Worm (Caenorhabditis elegans): ENCODE results near the gene F53E10.6.
"Not testable (repeated sequence)": the region's sequence is repeated elsewhere in the genome, so short reads cannot be mapped to it uniquely, and the experiment has no call there.

F53E10.6 gene

ce11 chrV:2638545-2638944, 35.7 kb upstream of the F53E10.6 start, which contains the start of gene W02H5.19 (continued):
- TF ChIP-seq madf-5 (GFP tag; IDR thresholded peaks at IDR 0.05): no peak
- TF ChIP-seq lin-13 (GFP tag; optimal IDR thresholded peaks at IDR 0.05): no peak

ce11 chrV:2634783-2635569, 32.1 kb upstream of the F53E10.6 start:
- 0 out of 2 replicates have a peak, but pooled peaks have one; percentile 17 for TF ChIP-seq dmd-8 (GFP tag; IDR thresholded peaks at IDR 0.05)
- peak; percentile 32 for TF ChIP-seq lin-38 (GFP tag; IDR thresholded peaks at IDR 0.05)
- TF ChIP-seq arid-1 (GFP tag; conservative IDR thresholded peaks at IDR 0.05): peak; percentile 46; the same call in 1 of the 2 replicates
- 0 out of 2 replicates have a peak, but pooled peaks have one; percentile 14 for TF ChIP-seq lim-7 (GFP tag; IDR thresholded peaks at IDR 0.05)
- peak; percentile 97 for TF ChIP-seq set-16 (GFP tag; IDR thresholded peaks at IDR 0.05)
- 0 out of 2 replicates have a peak, but pooled peaks have one; percentile 27 for TF ChIP-seq egl-43 (GFP tag; IDR thresholded peaks at IDR 0.05)
- TF ChIP-seq pha-4 (GFP tag; IDR thresholded peaks at IDR 0.05): peak; percentile 33; the same call in 1 of the 2 replicates
- not testable (repeated sequence) for TF ChIP-seq pha-4 (tag; optimal IDR thresholded peaks at IDR 0.05)

ce11 chrV:2625360-2625759, 22.5 kb upstream of the F53E10.6 start, which contains the start of gene sknr-1:
Gene sknr-1 (minus strand): TSS chrV:2625460.
- TF ChIP-seq mep-1 (tag; optimal IDR thresholded peaks at IDR 0.05); set-16 (GFP tag; IDR thresholded peaks at IDR 0.05); F37D6.2 (tag; optimal IDR thresholded peaks at IDR 0.05): not testable (repeated sequence)

DNA sequence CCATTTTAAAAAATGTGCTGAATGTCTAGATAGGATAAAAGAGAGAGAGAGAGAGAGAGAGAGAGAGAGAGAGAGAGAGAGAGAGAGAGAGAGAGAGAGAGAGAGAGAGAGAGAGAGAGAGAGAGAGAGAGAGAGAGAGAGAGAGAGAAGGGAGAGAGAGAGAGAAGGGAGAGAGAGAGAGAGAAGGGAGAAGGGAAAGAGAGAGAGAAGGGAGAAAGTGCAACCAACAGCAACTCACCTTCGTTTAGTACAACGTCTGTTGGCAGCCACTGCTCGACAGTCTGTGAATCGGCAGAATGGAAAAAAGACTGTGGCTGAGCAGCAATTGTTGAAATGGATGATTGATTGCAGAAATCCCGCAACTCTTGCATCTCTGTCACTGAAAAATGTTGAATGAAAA, 20.9 kb upstream of the F53E10.6 start:
- TF ChIP-seq daf-12 (tag; optimal IDR thresholded peaks at IDR 0.05) (no peak), unc-62 (GFP tag; optimal IDR thresholded peaks at IDR 0.05 in 1 of 2) (peak in 1 of 2 experiments; percentile 58), unc-62 (tag; optimal IDR thresholded peaks at IDR 0.05) (no peak), lin-13 (GFP tag; optimal IDR thresholded peaks at IDR 0.05) (no peak), fkh-10 (GFP tag; optimal IDR thresholded peaks at IDR 0.05) (no peak), aha-1 (tag) (peak; percentile 67), set-16 (GFP tag; IDR thresholded peaks at IDR 0.05) (peak; percentile 78)

DNA sequence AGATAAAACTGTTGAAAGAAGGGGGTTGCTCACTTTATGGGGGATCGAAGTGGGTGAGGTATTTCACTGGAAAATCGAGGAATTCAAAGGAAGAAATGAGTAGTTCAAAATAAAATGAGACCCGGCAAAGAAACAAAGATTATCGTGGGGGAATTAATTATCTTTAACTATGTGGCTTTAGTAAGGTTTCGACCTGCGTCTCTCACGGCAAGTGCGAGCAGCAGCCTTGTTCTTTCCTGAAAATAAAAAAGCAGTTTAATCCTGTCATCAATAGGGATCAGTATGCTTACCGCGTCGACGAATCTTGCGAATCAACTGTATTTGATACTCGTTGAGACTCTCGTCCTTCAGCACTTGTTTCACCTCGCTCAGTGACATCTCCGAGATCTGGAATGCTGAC, 19.0 kb upstream of the F53E10.6 start, which contains the start of gene srh-271:
TSS of gene srh-271 (minus strand) at position 101 of the 400 bp plus-strand sequence.
- TF ChIP-seq mxl-2 (GFP tag; conservative IDR thresholded peaks at IDR 0.05) (no peak), F37D6.2 (tag; optimal IDR thresholded peaks at IDR 0.05) (no peak), saeg-2 (GFP tag; IDR thresholded peaks at IDR 0.05) (no peak), ama-1 (optimal IDR thresholded peaks at IDR 0.05) (no peak), arid-1 (GFP tag; conservative IDR thresholded peaks at IDR 0.05) (no peak)

DNA sequence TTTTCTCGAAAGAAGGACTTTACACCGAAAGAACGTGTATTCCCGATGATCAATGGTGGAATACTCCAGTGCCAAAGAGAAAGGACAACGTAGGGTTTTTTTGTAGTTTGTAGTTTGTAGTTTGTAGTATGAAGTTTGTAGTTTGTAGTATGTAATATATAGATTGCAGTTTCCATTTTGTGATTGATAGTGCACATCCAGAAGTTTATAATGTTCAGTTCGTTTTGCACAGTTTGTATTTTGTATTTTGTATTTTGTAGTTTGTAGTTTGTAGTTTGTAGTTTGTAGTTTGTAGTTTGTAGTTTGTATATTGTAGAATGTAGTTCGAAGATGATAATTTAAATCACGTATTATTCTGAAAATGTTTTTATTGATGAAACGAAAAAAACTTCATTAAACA, 14.6 kb upstream of the F53E10.6 start:
- no peak for TF ChIP-seq zip-2 (tag; optimal IDR thresholded peaks at IDR 0.05)
- TF ChIP-seq aha-1 (tag): peak; percentile 30
- peak; percentile 95 for TF ChIP-seq nhr-28 (tag; optimal IDR thresholded peaks at IDR 0.05)

- TF ChIP-seq nhr-102 (tag; optimal IDR thresholded peaks at IDR 0.05): no peak
- TF ChIP-seq ces-1 (GFP tag; optimal IDR thresholded peaks at IDR 0.05): no peak
- no peak for TF ChIP-seq lin-39 (tag; optimal IDR thresholded peaks at IDR 0.05)
- TF ChIP-seq unc-62 (GFP tag; optimal IDR thresholded peaks at IDR 0.05 in 1 of 2): no peak
- TF ChIP-seq unc-62 (tag; optimal IDR thresholded peaks at IDR 0.05): no peak
- no peak for TF ChIP-seq Y105C5A.15 (GFP tag; IDR thresholded peaks at IDR 0.05)
- TF ChIP-seq saeg-2 (GFP tag; IDR thresholded peaks at IDR 0.05): no peak
- TF ChIP-seq vab-7 (GFP tag; IDR thresholded peaks at IDR 0.05): no peak
- no peak for TF ChIP-seq T20F7.1 (GFP tag; optimal IDR thresholded peaks at IDR 0.05)
- TF ChIP-seq lsy-2 (tag; optimal IDR thresholded peaks at IDR 0.05): peak in 1 of 2 experiments; percentile 1
- no peak for TF ChIP-seq lin-13 (GFP tag; optimal IDR thresholded peaks at IDR 0.05)
- TF ChIP-seq mes-2 (tag; optimal IDR thresholded peaks at IDR 0.05; ENCODE audit: poor library complexity, severe bottlenecking): peak; percentile 57
- peak in 1 of 2 experiments; percentile 8 for TF ChIP-seq hif-1 (tag; optimal IDR thresholded peaks at IDR 0.05)
- no peak for TF ChIP-seq zag-1 (tag; optimal IDR thresholded peaks at IDR 0.05)
- TF ChIP-seq snpc-4 (tag; optimal IDR thresholded peaks at IDR 0.05): no peak
- no peak for TF ChIP-seq Y48G9A.11 (GFP tag; IDR thresholded peaks at IDR 0.05)
- no peak for TF ChIP-seq gei-8 (GFP tag; optimal IDR thresholded peaks at IDR 0.05)
- TF ChIP-seq lin-1 (GFP tag; IDR thresholded peaks at IDR 0.05): no peak
- TF ChIP-seq zfp-2 (tag; optimal IDR thresholded peaks at IDR 0.05): no peak
Observed at ce11 chrV:2614986-2615687, 12.3 kb upstream of the F53E10.6 start, which contains the start of gene F53E10.1. Gene F53E10.1 (plus strand): TSS chrV:2615310.
